Fruit fly (Drosophila melanogaster): ENCODE measurements around the gene narya.

narya gene

dm6 chrX:19479869-19480326, 5.0 kb downstream of the narya start, which contains the start of the genes Naa15-16 and mRpS14 (continued):
- TF ChIP-seq inv (GFP tag; IDR thresholded peaks at IDR 0.05; ENCODE audit: partially characterized antibody) (peak; percentile 39; the same call in 1 of the 2 replicates), nerfin-2 (GFP tag; IDR thresholded peaks at IDR 0.05; ENCODE audit: partially characterized antibody) (peak; percentile 61; the same call in 1 of the 2 replicates), CG14050 (GFP tag; IDR thresholded peaks at IDR 0.05) (no peak), p53 (GFP tag; optimal IDR thresholded peaks at IDR 0.05) (no peak), HmgZ (tag; optimal IDR thresholded peaks at IDR 0.05) (peak; percentile 32), amos (GFP tag; IDR thresholded peaks at IDR 0.05; ENCODE audit: partially characterized antibody) (peak; percentile 42; the same call in 1 of the 2 replicates), CG13424 (tag; optimal IDR thresholded peaks at IDR 0.05) (no peak), CG15514 (GFP tag; optimal IDR thresholded peaks at IDR 0.05) (peak; percentile 70), CG34224 (GFP tag; IDR thresholded peaks at IDR 0.05; ENCODE audit: partially characterized antibody) (peak; percentile 70), luna (GFP tag; optimal IDR thresholded peaks at IDR 0.05) (no peak), Fer1 (GFP tag; optimal IDR thresholded peaks at IDR 0.05) (peak; percentile 19), E2f2 (GFP tag; IDR thresholded peaks at IDR 0.05) (peak; percentile 86), TFAM (GFP tag; optimal IDR thresholded peaks at IDR 0.05) (no peak), mld (GFP tag; IDR thresholded peaks at IDR 0.05; ENCODE audit: partially characterized antibody) (0 out of 3 replicates have a peak, but pooled peaks have one; percentile 23), Max (GFP tag; optimal IDR thresholded peaks at IDR 0.05) (peak; percentile 30), sd (tag; optimal IDR thresholded peaks at IDR 0.05) (no peak), CG1529 (GFP tag; optimal IDR thresholded peaks at IDR 0.05) (no peak), Deaf1 (tag; optimal IDR thresholded peaks at IDR 0.05) (peak; percentile 51), Dp (GFP tag; optimal IDR thresholded peaks at IDR 0.05) (peak; percentile 79), tgo (GFP tag; IDR thresholded peaks at IDR 0.05) (no peak), CG17359 (tag; optimal IDR thresholded peaks at IDR 0.05) (no peak), CG17186 (GFP tag; optimal IDR thresholded peaks at IDR 0.05) (peak; percentile 79), Sin3A (optimal IDR thresholded peaks at IDR 0.05) (peak; percentile 91), CG10959 (GFP tag; IDR thresholded peaks at IDR 0.05) (no peak), ERR (GFP tag; optimal IDR thresholded peaks at IDR 0.05) (no peak), vvl (GFP tag; IDR thresholded peaks at IDR 0.05) (peak; percentile 34; the same call in 1 of the 2 replicates), Doc3 (GFP tag; IDR thresholded peaks at IDR 0.05; ENCODE audit: partially characterized antibody) (0 out of 3 replicates have a peak, but pooled peaks have one; percentile 25), lov (optimal IDR thresholded peaks at IDR 0.05) (no peak), lov (GFP tag; IDR thresholded peaks at IDR 0.05) (no peak), MESR4 (GFP tag; optimal IDR thresholded peaks at IDR 0.05) (peak; percentile 34), dmrt11E (tag; optimal IDR thresholded peaks at IDR 0.05) (no peak), pros (GFP tag; optimal IDR thresholded peaks at IDR 0.05) (no peak), HmgD (GFP tag; optimal IDR thresholded peaks at IDR 0.05) (peak; percentile 14), Pdp1 (GFP tag; optimal IDR thresholded peaks at IDR 0.05) (peak in 1 of 2 experiments; percentile 99), BEAF-32 (GFP tag; optimal IDR thresholded peaks at IDR 0.05) (peak; percentile 71), CG13287 (GFP tag; IDR thresholded peaks at IDR 0.05; ENCODE audit: partially characterized antibody) (peak; percentile 51; the same call in 1 of the 2 replicates), Ssrp (tag; optimal IDR thresholded peaks at IDR 0.05) (no peak), mirr (GFP tag; optimal IDR thresholded peaks at IDR 0.05) (peak; percentile 2), slp2 (GFP tag; optimal IDR thresholded peaks at IDR 0.05) (no peak), jumu (GFP tag; optimal IDR thresholded peaks at IDR 0.05) (peak; percentile 1), CG7963 (GFP tag; IDR thresholded peaks at IDR 0.05; ENCODE audit: partially characterized antibody) (0 out of 3 replicates have a peak, but pooled peaks have one; percentile 20), CG14710 (tag; optimal IDR thresholded peaks at IDR 0.05) (peak; percentile 46), Dref (GFP tag; IDR thresholded peaks at IDR 0.05) (peak; percentile 58), CG10209 (GFP tag; optimal IDR thresholded peaks at IDR 0.05) (no peak), Atf6 (GFP tag; IDR thresholded peaks at IDR 0.05) (no peak), Neu2 (GFP tag; optimal IDR thresholded peaks at IDR 0.05; ENCODE audit: borderline replicate concordance) (no peak), Rfx (GFP tag; IDR thresholded peaks at IDR 0.05) (no peak), ato (GFP tag; IDR thresholded peaks at IDR 0.05; ENCODE audit: partially characterized antibody) (no peak), CG11093 (GFP tag; IDR thresholded peaks at IDR 0.05) (no peak)
